Fruit fly (Drosophila melanogaster) S2 (cell line): Measurements from ENCODE around the gene Wdr62.

Experiments
- CG8478 ChIP-seq: fragments of >200 bp; optimal IDR thresholded peaks from 2 replicates; lab custom pipeline; 2018
- CTCF ChIP-seq, 2 experiments: fragments of >200 bp; optimal IDR thresholded peaks; 2 replicates each; lab custom pipeline; 2018

DNA sequence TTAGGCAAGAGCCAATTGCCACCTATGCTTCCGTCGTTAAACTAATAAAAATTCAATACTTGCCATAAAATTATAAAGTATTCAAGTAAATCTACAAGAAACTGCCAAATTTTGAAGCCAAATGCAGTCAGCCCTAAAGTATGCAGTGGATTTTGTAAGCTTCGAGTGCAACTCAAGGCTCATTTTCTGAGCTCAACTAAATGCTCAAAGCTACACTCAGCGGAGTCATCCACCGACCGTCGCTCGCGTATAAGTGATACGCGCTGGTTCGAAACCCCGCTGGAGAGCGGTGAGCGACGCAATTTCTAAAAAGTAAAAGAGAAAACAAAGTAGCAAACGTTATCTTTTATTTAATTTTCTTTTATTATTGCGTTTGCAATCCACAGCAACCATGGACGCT is 25.3 kb downstream of the Wdr62 start:
- TF ChIP-seq CTCF (optimal IDR thresholded peaks at IDR 0.05; lab: Kevin White, UChicago), result peak; percentile 56 to 67
- no peak for TF ChIP-seq CG8478
